Fruit fly (Drosophila melanogaster) whole organism: ENCODE data around the gene Sas-6.

Source experiments
- CG8478 ChIP-seq: fragments of >200 bp; optimal IDR thresholded peaks from 2 replicates; lab custom pipeline; 2018; ENCODE audit warnings: inconsistent platforms
- Dll ChIP-seq: fragments of >200 bp; optimal IDR thresholded peaks from 2 replicates; lab custom pipeline; 2017
- EcR ChIP-seq, 2 experiments: fragments of >200 bp; optimal IDR thresholded peaks; 2 replicates each; lab custom pipeline; 2017; ENCODE audit warnings: missing biosample characterization in 2 of 2, missing genetic modification characterization in 2 of 2, missing genetic modification reagents in 2 of 2
- pan ChIP-seq: fragments of >200 bp; optimal IDR thresholded peaks from 2 replicates; lab custom pipeline; 2017
- psq ChIP-seq: fragments of >200 bp; optimal IDR thresholded peaks from 2 replicates; lab custom pipeline; 2017
- usp ChIP-seq: fragments of >200 bp; optimal IDR thresholded peaks from 2 replicates; lab custom pipeline; 2017; ENCODE audit warnings: missing biosample characterization, missing genetic modification characterization, mixed read lengths

Sas-6 gene

DNA sequence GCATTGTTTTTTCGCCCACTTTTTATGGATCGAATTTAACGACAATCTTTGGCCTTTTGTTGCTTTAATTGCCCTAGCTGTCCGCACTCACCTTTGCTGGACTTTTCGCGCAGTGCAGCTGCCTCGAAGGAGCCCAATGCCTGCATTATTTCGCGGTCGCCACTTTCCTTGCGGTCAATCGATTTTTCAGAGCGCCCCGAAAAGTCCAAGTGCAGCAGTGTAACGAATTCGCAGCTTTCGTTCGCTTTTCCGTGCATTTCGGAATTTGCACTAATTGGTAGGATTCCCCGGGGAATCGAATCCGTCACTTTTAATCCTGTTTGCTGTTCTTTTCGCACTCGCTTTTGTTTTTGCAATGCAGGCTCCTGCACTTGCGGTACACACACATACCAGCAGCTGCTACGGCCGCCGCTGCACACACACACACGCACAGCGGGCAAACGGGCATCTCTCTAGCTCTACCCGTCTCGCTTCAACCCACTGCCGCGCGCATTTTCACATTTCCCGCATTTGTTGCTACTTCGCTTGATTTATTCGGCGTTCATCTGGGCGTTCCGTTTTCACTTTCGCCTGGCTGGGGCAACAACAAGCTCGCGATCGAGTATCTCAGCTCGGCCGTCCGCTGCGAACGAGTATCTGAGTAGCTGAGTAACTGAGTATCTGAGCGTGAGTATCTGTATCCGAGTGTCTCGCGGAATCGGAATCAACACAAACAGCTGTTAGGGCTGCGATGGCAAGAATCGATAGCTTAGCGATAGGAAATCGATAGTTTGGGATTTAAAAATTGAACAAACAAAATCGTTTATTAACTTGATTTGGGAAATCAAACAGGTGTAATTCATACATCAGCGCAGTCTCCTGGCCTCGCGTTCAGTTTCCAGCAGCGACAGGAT is 26.6 kb downstream of the Sas-6 start, which contains the start of gene Mgat2:
TSS of gene Mgat2 (minus strand) at position 663 of the 893 bp plus-strand sequence.
- TF ChIP-seq EcR (GFP tag; optimal IDR thresholded peaks at IDR 0.05; lab: Kevin White, UChicago) (no peak), usp (no peak), pan (lab: Kevin White, UChicago) (no peak), Dll (lab: Kevin White, UChicago) (no peak)

DNA sequence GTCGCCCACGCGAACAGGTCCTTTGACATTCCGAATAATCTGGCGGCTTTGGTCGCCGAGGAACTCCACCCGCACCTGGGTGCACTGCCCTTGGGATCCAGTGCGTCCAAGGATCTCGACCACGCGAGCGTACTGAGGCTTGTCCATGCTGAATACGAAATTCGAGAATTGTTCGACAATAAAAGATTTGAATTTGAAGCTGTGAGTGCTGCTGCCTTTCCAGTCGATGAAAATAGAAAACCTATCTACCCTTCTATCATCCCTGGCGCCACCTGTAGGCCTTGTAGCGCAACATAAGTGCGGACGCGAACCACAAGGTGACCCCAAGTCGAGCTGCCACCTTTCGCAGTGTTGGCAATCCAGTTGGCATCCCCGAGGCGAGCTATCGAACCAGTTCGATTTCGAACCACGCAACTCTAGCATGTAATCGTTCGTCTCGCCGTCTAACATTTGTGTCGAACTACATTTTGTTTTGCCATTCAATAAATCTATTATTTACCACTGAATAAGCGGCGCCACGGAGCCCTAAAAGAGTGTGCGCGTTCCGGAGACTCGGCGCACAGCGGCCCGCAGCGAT is 27.4 kb downstream of the Sas-6 start, which contains the start of the genes RpS28a and Axn:
TSS of gene RpS28a (minus strand) at position 197 of the 577 bp plus-strand sequence.
TSS of gene Axn (plus strand) at position 391 of the 577 bp plus-strand sequence.
- TF ChIP-seq psq (lab: Kevin White, UChicago) (no peak), pan (lab: Kevin White, UChicago) (no peak), usp (no peak), Dll (lab: Kevin White, UChicago) (no peak), EcR (GFP tag; optimal IDR thresholded peaks at IDR 0.05; lab: Kevin White, UChicago) (no peak), CG8478 (lab: Kevin White, UChicago) (no peak)

DNA sequence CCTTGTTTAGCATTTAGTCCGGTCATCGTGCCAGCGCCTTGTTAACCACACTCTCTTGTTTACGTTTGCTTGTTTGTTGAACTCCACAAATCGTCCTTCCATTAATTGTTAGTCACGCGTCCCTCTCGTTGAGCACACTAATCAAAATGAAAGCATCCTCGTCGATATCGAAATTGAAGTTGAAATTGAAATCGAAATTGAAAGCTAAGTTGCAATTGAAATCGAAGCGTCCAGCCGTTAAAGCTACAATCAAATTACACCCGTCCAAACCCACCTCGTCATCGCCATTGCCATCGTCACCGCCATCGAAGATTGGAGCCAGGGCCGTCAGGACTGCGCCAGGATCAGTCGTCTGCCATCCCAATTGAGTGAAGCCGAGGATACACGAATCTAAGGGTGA is 28.3 kb downstream of the Sas-6 start:
- TF ChIP-seq CG8478 (lab: Kevin White, UChicago) (no peak), usp (no peak), Dll (lab: Kevin White, UChicago) (no peak), EcR (GFP tag; optimal IDR thresholded peaks at IDR 0.05; lab: Kevin White, UChicago) (no peak), pan (lab: Kevin White, UChicago) (no peak), psq (lab: Kevin White, UChicago) (no peak)

DNA sequence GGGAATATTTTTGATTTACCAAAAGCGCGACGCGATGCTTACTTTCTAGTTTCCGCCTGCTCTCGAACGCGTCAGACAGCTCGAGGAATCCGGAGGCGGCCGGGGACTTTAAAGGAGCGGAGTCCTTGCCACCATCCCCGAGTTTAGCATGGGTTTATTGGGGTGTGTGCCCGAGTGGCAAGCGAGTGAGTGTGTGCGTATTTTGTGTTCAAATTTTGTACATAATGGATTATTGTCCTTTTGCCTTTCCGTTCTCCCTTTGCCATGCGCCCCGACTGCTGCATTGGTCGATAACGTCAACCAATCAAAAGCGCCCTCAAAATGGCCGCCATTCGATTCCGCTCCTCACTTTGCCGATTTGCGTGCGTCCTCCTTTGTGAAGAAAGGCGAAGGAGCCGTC is 34.9 kb downstream of the Sas-6 start:
- no peak for TF ChIP-seq Dll (lab: Kevin White, UChicago)
- TF ChIP-seq pan (lab: Kevin White, UChicago), result no peak
- TF ChIP-seq psq (lab: Kevin White, UChicago), result no peak
- no peak for TF ChIP-seq CG8478 (lab: Kevin White, UChicago)
- no peak for TF ChIP-seq usp
- TF ChIP-seq EcR (GFP tag; optimal IDR thresholded peaks at IDR 0.05; lab: Kevin White, UChicago), result no peak

DNA sequence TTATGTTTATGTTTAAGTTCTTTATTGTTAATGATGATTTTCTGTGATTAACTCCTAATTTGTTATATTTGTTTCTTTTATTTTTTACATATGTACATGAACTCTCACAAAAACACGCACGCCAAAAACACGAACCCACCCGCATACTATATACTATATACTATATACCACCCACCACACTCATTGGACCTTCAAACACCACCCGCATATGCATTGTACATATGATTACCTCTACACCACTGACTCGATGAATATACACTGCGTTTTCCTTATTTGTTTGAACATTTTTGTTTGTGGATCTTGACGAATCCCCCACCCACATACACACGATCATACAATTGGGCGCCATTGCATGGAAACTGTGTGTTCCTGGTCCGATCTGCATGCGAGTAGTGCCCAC is 37.1 kb downstream of the Sas-6 start:
- TF ChIP-seq pan (lab: Kevin White, UChicago) (no peak), EcR (GFP tag; optimal IDR thresholded peaks at IDR 0.05; lab: Kevin White, UChicago) (no peak), CG8478 (lab: Kevin White, UChicago) (no peak), Dll (lab: Kevin White, UChicago) (no peak), usp (no peak), psq (lab: Kevin White, UChicago) (no peak)

DNA sequence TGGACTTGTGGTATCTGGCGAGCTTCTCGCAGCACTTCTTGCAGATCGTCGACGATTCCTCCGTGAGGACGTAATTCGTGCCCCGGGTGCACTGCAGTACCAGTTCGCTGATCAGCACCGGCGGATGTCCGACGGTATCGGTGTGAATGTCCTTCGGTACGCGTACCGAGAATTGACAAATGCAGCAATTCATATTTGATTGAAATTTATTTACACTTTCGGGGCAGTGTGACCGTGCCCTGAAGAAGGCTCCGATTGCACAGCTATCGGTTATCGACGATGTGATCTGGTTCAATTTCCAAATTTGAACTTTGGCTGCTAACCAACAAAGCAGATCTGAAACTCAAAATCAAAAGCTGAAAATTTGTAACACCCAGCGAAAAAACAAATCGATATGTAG is 41.5 kb downstream of the Sas-6 start, which contains the start of gene ZIPIC:
TSS of gene ZIPIC (minus strand) at position 262 of the 400 bp plus-strand sequence.
- no peak for TF ChIP-seq usp
- no peak for TF ChIP-seq psq (lab: Kevin White, UChicago)
- no peak for TF ChIP-seq CG8478 (lab: Kevin White, UChicago)
- TF ChIP-seq Dll (lab: Kevin White, UChicago), result no peak
- TF ChIP-seq EcR (GFP tag; optimal IDR thresholded peaks at IDR 0.05; lab: Kevin White, UChicago), result no peak
- TF ChIP-seq pan (lab: Kevin White, UChicago), result no peak

DNA sequence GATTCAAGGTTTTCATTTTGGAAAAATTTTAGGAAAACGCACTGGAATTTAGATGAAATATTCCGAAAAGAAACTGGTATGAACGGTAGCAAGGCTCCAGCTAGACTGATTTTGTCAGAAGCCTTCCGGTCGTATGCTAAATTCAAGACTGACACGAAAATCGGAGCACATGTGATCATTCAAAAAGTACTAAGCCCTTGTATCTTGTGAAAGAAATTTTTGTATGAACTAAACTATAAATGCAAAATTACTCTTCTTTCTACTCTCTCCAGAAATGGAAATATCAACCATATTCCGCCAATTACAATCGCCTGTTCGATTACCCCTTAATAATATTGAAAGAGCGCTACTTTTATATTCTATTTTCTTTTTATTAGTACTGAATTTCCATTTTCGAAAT is 42.5 kb downstream of the Sas-6 start, which contains the start of gene ocn:
TSS of gene ocn (minus strand) at position 101 of the 400 bp plus-strand sequence.
- TF ChIP-seq pan (lab: Kevin White, UChicago) (no peak), psq (lab: Kevin White, UChicago) (no peak), EcR (GFP tag; optimal IDR thresholded peaks at IDR 0.05; lab: Kevin White, UChicago) (no peak), CG8478 (lab: Kevin White, UChicago) (no peak), Dll (lab: Kevin White, UChicago) (no peak), usp (no peak)

DNA sequence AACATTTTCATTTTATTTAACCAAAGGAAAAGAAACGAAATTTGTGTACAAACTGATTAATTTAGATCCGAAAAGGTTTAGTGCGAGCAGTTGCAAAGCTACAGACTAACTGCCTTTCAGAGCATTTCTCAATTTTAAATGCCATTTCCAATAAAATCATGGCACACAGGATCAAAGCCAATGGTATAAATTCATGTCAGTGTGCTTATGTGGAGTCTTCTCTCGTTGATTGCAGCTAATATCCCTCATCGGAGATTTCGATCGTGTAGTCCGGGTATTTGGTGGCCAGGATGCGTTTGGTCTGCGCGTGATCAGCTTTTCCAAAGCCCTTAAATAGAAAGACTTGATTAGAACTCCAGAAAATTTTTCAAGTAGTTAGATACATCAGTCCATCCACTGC is 43.5 kb downstream of the Sas-6 start, which contains the start of gene janB:
TSS of gene janB (minus strand) at position 101 of the 400 bp plus-strand sequence.
- TF ChIP-seq CG8478 (lab: Kevin White, UChicago) (no peak), usp (no peak), Dll (lab: Kevin White, UChicago) (no peak), pan (lab: Kevin White, UChicago) (no peak), psq (lab: Kevin White, UChicago) (no peak), EcR (GFP tag; optimal IDR thresholded peaks at IDR 0.05; lab: Kevin White, UChicago) (no peak)

DNA sequence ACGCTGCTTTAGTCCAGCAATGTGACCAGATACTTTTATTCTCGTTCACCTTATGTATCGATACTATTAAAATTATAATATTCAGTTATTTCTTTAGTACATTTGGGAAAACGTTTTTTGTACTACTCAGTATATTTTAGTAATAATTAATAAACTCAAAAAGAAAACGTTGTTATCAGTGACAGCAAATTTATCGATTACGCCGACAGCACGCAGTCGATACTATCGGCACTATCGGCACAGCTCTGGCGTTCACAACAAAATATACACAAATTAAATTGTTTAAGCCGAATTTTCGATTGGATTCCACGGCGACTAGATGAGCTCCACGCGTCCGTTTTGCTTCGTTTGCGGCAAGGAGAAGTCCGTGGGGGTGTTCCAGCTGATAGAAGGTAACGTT is 44.3 kb downstream of the Sas-6 start, which contains the start of the genes janA, Sry-alpha and Sry-beta:
TSS of gene janA (minus strand) at position 40 of the 400 bp plus-strand sequence.
TSS of gene Sry-alpha (plus strand) at position 226 of the 400 bp plus-strand sequence.
TSS of gene Sry-beta (plus strand) at position 226 of the 400 bp plus-strand sequence.
- TF ChIP-seq psq (lab: Kevin White, UChicago) (no peak), pan (lab: Kevin White, UChicago) (no peak), Dll (lab: Kevin White, UChicago) (no peak), EcR (GFP tag; optimal IDR thresholded peaks at IDR 0.05; lab: Kevin White, UChicago) (no peak), usp (no peak), CG8478 (lab: Kevin White, UChicago) (no peak)

DNA sequence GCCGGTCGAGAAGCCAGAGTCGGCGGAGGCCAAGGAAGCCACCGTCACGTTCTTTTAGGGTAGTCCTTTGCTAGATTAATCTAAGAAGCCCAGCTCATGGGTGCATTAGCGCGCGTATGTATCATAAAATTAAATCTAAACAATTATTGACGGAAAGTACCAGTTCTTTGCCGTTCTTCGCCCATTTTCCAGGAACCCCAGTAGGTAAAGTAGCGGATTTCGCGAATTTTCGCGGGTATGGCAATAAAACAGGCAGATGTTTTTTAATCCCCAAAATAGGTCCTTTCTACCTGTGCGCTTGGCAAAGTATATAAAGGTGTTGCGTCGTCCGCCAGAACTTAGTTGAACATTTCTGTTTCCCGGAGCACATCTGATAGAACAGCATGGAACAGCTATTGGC is 45.7 kb downstream of the Sas-6 start:
- no peak for TF ChIP-seq Dll (lab: Kevin White, UChicago)

DNA sequence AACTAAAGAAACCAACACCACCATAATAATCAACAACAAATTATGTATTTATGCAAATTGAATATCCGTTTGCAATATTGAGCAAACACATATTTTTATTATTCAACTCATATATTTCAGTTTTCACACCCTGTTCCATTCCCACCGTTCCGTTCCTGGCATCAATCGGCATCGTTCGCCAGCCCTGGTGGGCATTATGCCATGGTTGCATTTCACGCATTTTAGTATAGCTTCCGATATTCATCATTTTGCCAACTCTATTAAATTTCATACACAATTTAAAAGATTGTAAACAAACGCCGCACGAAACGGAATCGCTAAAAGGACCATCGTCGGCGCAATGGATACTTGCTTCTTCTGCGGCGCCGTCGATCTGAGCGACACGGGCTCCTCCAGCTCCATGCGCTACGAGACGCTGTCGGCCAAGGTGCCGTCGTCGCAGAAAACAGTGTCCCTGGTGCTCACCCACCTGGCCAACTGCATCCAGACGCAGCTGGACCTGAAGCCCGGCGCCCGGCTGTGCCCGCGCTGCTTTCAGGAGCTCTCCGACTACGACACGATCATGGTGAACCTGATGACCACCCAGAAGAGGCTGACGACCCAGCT is 48.1 kb downstream of the Sas-6 start, which contains the start of gene Sry-delta:
TSS of gene Sry-delta (plus strand) at position 203 of the 606 bp plus-strand sequence.
- no peak for TF ChIP-seq CG8478 (lab: Kevin White, UChicago)
- no peak for TF ChIP-seq usp
- no peak for TF ChIP-seq EcR (GFP tag; optimal IDR thresholded peaks at IDR 0.05; lab: Kevin White, UChicago)
- TF ChIP-seq pan (lab: Kevin White, UChicago), result no peak
- TF ChIP-seq psq (lab: Kevin White, UChicago), result no peak
- TF ChIP-seq Dll (lab: Kevin White, UChicago), result no peak
